Fruit fly (Drosophila melanogaster) whole organism, adult: ENCODE results near the gene Nup93-2.
A peak's percentile ranks its signal among the peaks of the same experiment; 100 is the strongest.

ENCODE experiments used
- CG11617 ChIP-seq: fragments of 200-800 bp; sonication (Bioruptor generic); optimal IDR thresholded peaks from 2 replicates; lab custom pipeline; 2017; ENCODE audit warnings: mild to moderate bottlenecking, missing biosample characterization, missing genetic modification reagents, missing genetic modification characterization
- CG12768 ChIP-seq: fragments of 200-800 bp; sonication (Bioruptor generic); optimal IDR thresholded peaks from 2 replicates; lab custom pipeline; 2017; ENCODE audit warnings: missing biosample characterization, missing genetic modification characterization, mild to moderate bottlenecking, moderate library complexity, missing genetic modification reagents
- CG14711 ChIP-seq: fragments of 200-800 bp; sonication (Bioruptor generic); optimal IDR thresholded peaks from 2 replicates; lab custom pipeline; 2018; ENCODE audit warnings: missing biosample characterization, mild to moderate bottlenecking, missing genetic modification characterization, moderate library complexity
- CG1620 ChIP-seq: fragments of 200-800 bp; sonication (Bioruptor generic); optimal IDR thresholded peaks from 2 replicates; lab custom pipeline; 2016; ENCODE audit warnings: missing biosample characterization, missing genetic modification characterization
- CG33017 ChIP-seq: fragments of 200-800 bp; sonication (Bioruptor generic); optimal IDR thresholded peaks from 2 replicates; lab custom pipeline; 2018; ENCODE audit warnings: missing biosample characterization, mild to moderate bottlenecking, missing genetic modification characterization, moderate library complexity
- CG5204 ChIP-seq: fragments of 200-800 bp; sonication (Bioruptor generic); optimal IDR thresholded peaks from 2 replicates; lab custom pipeline; 2016; ENCODE audit warnings: missing biosample characterization, missing genetic modification characterization
- CG7045 ChIP-seq: fragments of 200-800 bp; sonication (Bioruptor generic); optimal IDR thresholded peaks from 2 replicates; lab custom pipeline; 2017; ENCODE audit warnings: missing biosample characterization, mild to moderate bottlenecking, missing genetic modification characterization
- CG7101 ChIP-seq: fragments of 200-800 bp; sonication (Bioruptor generic); optimal IDR thresholded peaks from 2 replicates; lab custom pipeline; 2018; ENCODE audit warnings: missing biosample characterization, mild to moderate bottlenecking, missing genetic modification characterization, moderate library complexity
- Clk ChIP-seq: fragments of 200-800 bp; sonication (Bioruptor generic); optimal IDR thresholded peaks from 2 replicates; lab custom pipeline; 2017; ENCODE audit warnings: missing biosample characterization, missing genetic modification characterization
- Crg-1 ChIP-seq: fragments of 200-800 bp; sonication (Bioruptor generic); optimal IDR thresholded peaks from 2 replicates; lab custom pipeline; 2016; ENCODE audit warnings: missing biosample characterization, missing genetic modification characterization
- Hr96 ChIP-seq: fragments of 200-800 bp; sonication (Bioruptor generic); optimal IDR thresholded peaks from 2 replicates; lab custom pipeline; 2016; ENCODE audit warnings: missing biosample characterization, missing genetic modification characterization
- Mnt ChIP-seq: fragments of 200-800 bp; sonication (Bioruptor generic); optimal IDR thresholded peaks from 2 replicates; lab custom pipeline; 2016; ENCODE audit warnings: missing biosample characterization, mild to moderate bottlenecking, missing genetic modification characterization
- bab1 ChIP-seq: fragments of 200-800 bp; sonication (Bioruptor generic); optimal IDR thresholded peaks from 3 replicates; lab custom pipeline; 2019; ENCODE audit warnings: missing biosample characterization, mild to moderate bottlenecking, missing genetic modification characterization, moderate library complexity
- cic ChIP-seq: fragments of 200-800 bp; sonication (Bioruptor generic); optimal IDR thresholded peaks from 2 replicates; lab custom pipeline; 2017; ENCODE audit warnings: missing biosample characterization, mild to moderate bottlenecking, missing genetic modification characterization, moderate library complexity
- cnc ChIP-seq, 2 experiments: fragments of >200 bp; optimal IDR thresholded peaks; 2 replicates each; lab custom pipeline; 2017
- kay ChIP-seq: fragments of 200-800 bp; sonication (Bioruptor generic); peaks from one replicate; lab custom pipeline; 2016; ENCODE audit warnings: missing biosample characterization, missing genetic modification characterization, borderline replicate concordance
- ovo ChIP-seq: fragments of 200-800 bp; sonication (Bioruptor generic); optimal IDR thresholded peaks from 2 replicates; lab custom pipeline; 2016; ENCODE audit warnings: missing biosample characterization, missing genetic modification characterization
- pad ChIP-seq: fragments of 200-800 bp; sonication (Bioruptor generic); optimal IDR thresholded peaks from 3 replicates; lab custom pipeline; 2017; ENCODE audit warnings: missing biosample characterization, missing genetic modification characterization, mild to moderate bottlenecking, moderate library complexity, missing genetic modification reagents
- tj ChIP-seq: fragments of 200-800 bp; sonication (Bioruptor generic); optimal IDR thresholded peaks from 3 replicates; lab custom pipeline; 2017; ENCODE audit warnings: missing biosample characterization, mild to moderate bottlenecking, missing genetic modification characterization, moderate library complexity
- toe ChIP-seq: fragments of 200-800 bp; sonication (Bioruptor generic); optimal IDR thresholded peaks from 2 replicates; lab custom pipeline; 2016; ENCODE audit warnings: missing biosample characterization, missing genetic modification characterization

Nup93-2 gene

DNA sequence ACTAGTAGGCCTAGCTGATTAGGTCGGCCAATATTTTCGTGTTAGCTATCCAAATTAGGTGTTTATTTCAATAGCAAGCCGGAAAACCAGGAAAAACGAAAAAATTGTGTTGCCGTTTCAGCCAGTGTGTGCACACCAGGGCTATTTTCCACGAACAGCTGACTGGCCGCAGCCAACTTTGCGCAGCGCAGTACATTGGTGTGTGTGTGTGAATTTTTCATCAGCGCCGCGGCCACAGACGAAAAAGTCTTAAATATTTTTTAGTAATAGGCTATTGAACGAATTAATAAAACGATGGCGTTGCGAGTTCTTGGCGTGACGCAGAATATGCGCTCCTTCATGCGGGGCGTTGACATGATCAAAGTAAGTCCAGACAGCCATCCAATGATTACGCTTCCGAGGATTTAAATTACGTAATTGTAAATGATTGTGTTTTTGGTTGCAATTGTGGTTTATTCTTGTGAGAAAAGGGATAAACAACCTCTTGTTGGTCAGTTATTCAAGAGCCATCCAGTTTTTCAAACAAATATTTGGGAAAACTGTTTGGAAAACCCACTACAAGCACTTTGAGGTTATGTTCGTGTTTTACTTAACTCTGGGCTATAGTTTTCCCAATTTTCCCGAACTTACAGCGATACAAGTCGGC, 8.0 kb downstream of the Nup93-2 start, which contains the start of the genes CycC and UQCR-C1:
Gene CycC, minus strand, starts transcription at position 142 of the 646 bp plus-strand sequence.
Gene UQCR-C1, plus strand, starts transcription at position 168 of the 646 bp plus-strand sequence.
- TF ChIP-seq Mnt (no peak), Clk (GFP tag; lab: Kevin White, UChicago) (no peak), CG5204 (GFP tag; lab: Kevin White, UChicago) (no peak), CG7101 (tag; lab: Kevin White, UChicago) (peak; percentile 19), Crg-1 (GFP tag; lab: Kevin White, UChicago) (no peak), CG14711 (tag; lab: Kevin White, UChicago) (no peak), CG33017 (no peak), bab1 (GFP tag; lab: Kevin White, UChicago) (peak; percentile 70), tj (no peak), CG12768 (no peak)

DNA sequence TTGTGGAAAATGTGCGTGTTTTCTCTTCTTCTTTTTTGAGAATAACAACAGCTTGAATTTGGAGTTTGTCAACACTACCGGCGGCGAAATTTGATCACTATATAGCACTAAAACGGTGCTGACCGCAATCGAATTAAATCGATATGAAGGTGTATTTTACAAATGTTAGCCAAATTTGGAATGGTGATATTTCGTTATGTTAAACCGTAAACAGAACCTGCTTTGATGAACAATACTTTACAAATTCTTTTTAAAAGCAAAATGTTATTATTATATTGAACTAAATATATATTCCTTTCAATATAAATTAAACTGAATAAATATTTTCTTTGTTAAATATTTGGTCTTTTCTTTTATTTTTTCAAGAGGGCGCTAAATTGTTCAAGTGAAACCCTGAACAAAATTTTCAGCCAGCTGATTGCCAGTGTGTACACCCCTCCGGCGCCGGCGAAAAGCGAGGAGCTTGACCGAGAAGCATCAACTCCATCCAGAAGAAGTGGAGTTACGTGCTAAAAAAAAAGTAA, 12.1 kb downstream of the Nup93-2 start, which contains the start of the genes Rrp6, CG33331 and CG33332:
Gene Rrp6, minus strand, starts transcription at position 236 of the 524 bp plus-strand sequence.
Gene CG33331, plus strand, starts transcription at position 446 of the 524 bp plus-strand sequence.
Gene CG33332, plus strand, starts transcription at position 446 of the 524 bp plus-strand sequence.
- peak; percentile 52 for TF ChIP-seq tj
- peak; percentile 85 for TF ChIP-seq CG7101 (tag; lab: Kevin White, UChicago)
- TF ChIP-seq Mnt = peak; percentile 92
- TF ChIP-seq CG12768 = peak; percentile 88
- peak; percentile 26 for TF ChIP-seq cic
- TF ChIP-seq ovo (GFP tag; lab: Kevin White, UChicago) = peak; percentile 64
- TF ChIP-seq cnc (optimal IDR thresholded peaks at IDR 0.05; lab: Kevin White, UChicago) = no peak
- TF ChIP-seq pad (GFP tag; lab: Kevin White, UChicago) = peak; percentile 76
- peak; percentile 83 for TF ChIP-seq bab1 (GFP tag; lab: Kevin White, UChicago)
- no peak for TF ChIP-seq kay (GFP tag; lab: Kevin White, UChicago)
- peak; percentile 73 for TF ChIP-seq Clk (GFP tag; lab: Kevin White, UChicago)
- peak; percentile 83 for TF ChIP-seq CG1620 (GFP tag; lab: Kevin White, UChicago)
- TF ChIP-seq CG14711 (tag; lab: Kevin White, UChicago) = peak; percentile 84
- TF ChIP-seq CG5204 (GFP tag; lab: Kevin White, UChicago) = no peak
- TF ChIP-seq toe (GFP tag; lab: Kevin White, UChicago) = no peak
- TF ChIP-seq CG7045 = peak; percentile 85
- TF ChIP-seq Hr96 (GFP tag; lab: Kevin White, UChicago) = no peak
- TF ChIP-seq CG33017 = peak; percentile 76
- peak; percentile 90 for TF ChIP-seq Crg-1 (GFP tag; lab: Kevin White, UChicago)
- peak; percentile 83 for TF ChIP-seq CG11617

DNA sequence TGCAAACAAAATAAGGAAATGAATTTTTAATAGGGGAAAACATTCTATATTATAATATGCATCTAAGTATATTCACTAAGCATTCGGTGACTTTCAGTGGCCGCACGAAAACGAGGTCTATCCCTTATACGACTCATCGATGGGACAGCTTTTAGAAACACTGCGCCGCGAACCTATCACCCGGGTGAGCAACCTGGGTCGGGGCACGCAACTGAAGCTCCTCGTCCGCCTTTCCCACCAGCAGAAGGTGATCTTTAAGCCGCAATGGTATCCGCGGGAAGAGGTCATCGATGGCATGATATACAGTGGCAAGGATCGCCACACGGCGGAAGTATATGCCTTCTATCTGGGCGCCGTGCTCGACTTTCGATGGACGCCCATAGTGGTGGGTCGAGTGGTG, 17.3 kb downstream of the Nup93-2 start:
- TF ChIP-seq Clk (GFP tag; lab: Kevin White, UChicago) (no peak), CG14711 (tag; lab: Kevin White, UChicago) (no peak), CG7045 (no peak), pad (GFP tag; lab: Kevin White, UChicago) (no peak), Hr96 (GFP tag; lab: Kevin White, UChicago) (no peak), CG5204 (GFP tag; lab: Kevin White, UChicago) (no peak), bab1 (GFP tag; lab: Kevin White, UChicago) (no peak), ovo (GFP tag; lab: Kevin White, UChicago) (no peak), CG33017 (no peak), Crg-1 (GFP tag; lab: Kevin White, UChicago) (no peak), CG12768 (no peak)

DNA sequence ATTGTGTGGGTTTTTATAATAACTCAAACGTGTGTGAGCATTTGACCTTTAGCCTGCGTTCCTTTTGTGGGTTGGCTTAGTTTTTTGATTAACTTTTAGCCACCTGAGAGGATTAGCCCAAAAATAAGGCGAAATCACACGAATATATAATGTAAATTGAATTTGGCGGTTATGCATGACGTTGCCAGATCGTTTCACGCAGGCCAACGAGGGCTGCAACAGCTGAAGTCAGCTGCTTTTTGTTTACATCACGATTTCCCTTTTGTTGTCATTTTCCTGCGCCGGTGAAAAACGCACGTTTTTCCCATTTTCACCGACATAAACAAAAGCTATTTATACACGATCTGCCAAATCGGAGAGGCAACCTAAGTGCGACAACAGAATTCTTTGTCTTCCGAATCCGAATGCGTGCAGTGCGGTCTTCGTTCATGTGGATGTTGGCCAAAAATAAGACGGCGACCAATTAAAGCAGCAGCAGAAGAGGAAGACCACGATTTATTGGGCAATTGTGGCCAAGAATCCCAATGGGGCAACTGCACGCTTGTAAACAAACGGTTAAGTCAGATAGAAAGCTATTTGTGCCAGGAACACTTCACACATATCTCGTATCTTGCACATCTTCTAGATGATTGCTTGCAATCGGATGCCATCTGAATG, 18.8 kb downstream of the Nup93-2 start, which contains the start of gene CG3631:
Gene CG3631, plus strand, starts transcription at position 251 of the 657 bp plus-strand sequence.
- peak; percentile 94 for TF ChIP-seq Mnt
- no peak for TF ChIP-seq CG11617
- peak; percentile 21 for TF ChIP-seq bab1 (GFP tag; lab: Kevin White, UChicago)

dm6 chr3R:14878145-14878544, 20.0 kb downstream of the Nup93-2 start:
- TF ChIP-seq kay (GFP tag; lab: Kevin White, UChicago) = no peak
- TF ChIP-seq CG33017 = no peak
- no peak for TF ChIP-seq Mnt
- no peak for TF ChIP-seq Crg-1 (GFP tag; lab: Kevin White, UChicago)
- TF ChIP-seq CG5204 (GFP tag; lab: Kevin White, UChicago) = no peak
- TF ChIP-seq ovo (GFP tag; lab: Kevin White, UChicago) = no peak
- no peak for TF ChIP-seq Clk (GFP tag; lab: Kevin White, UChicago)
- TF ChIP-seq CG12768 = no peak

DNA sequence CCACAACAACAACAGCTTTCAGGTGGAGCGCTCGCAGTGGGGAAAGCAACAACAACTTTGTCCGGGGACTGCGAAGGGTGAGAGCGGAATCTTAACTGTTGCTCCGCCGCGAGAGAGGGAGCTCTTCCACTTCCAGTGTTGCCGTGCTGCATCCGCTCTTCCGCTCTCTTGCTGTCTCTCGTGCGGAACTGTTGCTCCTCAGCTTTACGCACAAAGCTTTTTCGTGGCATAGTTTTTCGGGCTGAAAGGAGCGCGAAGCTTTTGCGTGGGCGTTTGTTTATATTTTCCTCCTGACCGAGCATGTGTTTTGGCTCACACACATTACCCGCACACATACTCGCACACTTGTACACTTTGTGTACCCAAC, 22.2 kb downstream of the Nup93-2 start:
- TF ChIP-seq Crg-1 (GFP tag; lab: Kevin White, UChicago) (no peak), cic (peak; percentile 29), toe (GFP tag; lab: Kevin White, UChicago) (no peak), Mnt (no peak), cnc (optimal IDR thresholded peaks at IDR 0.05; lab: Kevin White, UChicago) (no peak), CG12768 (no peak), ovo (GFP tag; lab: Kevin White, UChicago) (no peak), CG5204 (GFP tag; lab: Kevin White, UChicago) (no peak), CG14711 (tag; lab: Kevin White, UChicago) (no peak)
